Fruit fly (Drosophila melanogaster): Measurements from ENCODE around the gene Top3beta.

dm6 chrX:6334945-6335344 is 47.2 kb upstream of the Top3beta start:
- TF ChIP-seq h (optimal IDR thresholded peaks at IDR 0.05), result no peak
- TF ChIP-seq psq (optimal IDR thresholded peaks at IDR 0.05), result no peak
- no peak for TF ChIP-seq insv (optimal IDR thresholded peaks at IDR 0.05)
- no peak for TF ChIP-seq Myc (optimal IDR thresholded peaks at IDR 0.05)
- TF ChIP-seq ttk (optimal IDR thresholded peaks at IDR 0.05), result no peak

Data from Kc167 (cell line).